Worm (Caenorhabditis elegans): ENCODE data around the gene egg-1.

- no peak for TF ChIP-seq lin-35 (GFP tag; optimal IDR thresholded peaks at IDR 0.05)
- no peak for TF ChIP-seq elt-3 (tag; optimal IDR thresholded peaks at IDR 0.05)
- TF ChIP-seq ztf-11 (tag; optimal IDR thresholded peaks at IDR 0.05): no peak
- no peak for TF ChIP-seq grh-1 (GFP tag; IDR thresholded peaks at IDR 0.05)
- TF ChIP-seq unc-62 (GFP tag; optimal IDR thresholded peaks at IDR 0.05): no peak
Observed at ce11 chrIII:5729367-5729766, 1.4 kb downstream of the egg-1 start.

Data from whole organism, L1 larva.